Fruit fly (Drosophila melanogaster): ENCODE results near the gene Ork1.
A peak's percentile ranks its signal among the peaks of the same experiment; 100 is the strongest.

Ork1 gene

dm6 chrX:10927110-10927509 lies 36.1 kb upstream of the Ork1 start, which contains the start of gene CG2145 (continued):
- no peak for TF ChIP-seq Ets97D (GFP tag; optimal IDR thresholded peaks at IDR 0.05)
- no peak for TF ChIP-seq D19B (GFP tag; optimal IDR thresholded peaks at IDR 0.05)
- TF ChIP-seq Side (GFP tag; optimal IDR thresholded peaks at IDR 0.05), result no peak
- TF ChIP-seq CG10654 (GFP tag; optimal IDR thresholded peaks at IDR 0.05), result no peak
- peak in 1 of 2 experiments; percentile 21 for TF ChIP-seq Pdp1 (GFP tag; optimal IDR thresholded peaks at IDR 0.05)
- no peak for TF ChIP-seq ftz-f1 (GFP tag; optimal IDR thresholded peaks at IDR 0.05)
- TF ChIP-seq pho (GFP tag; optimal IDR thresholded peaks at IDR 0.05), result no peak
- no peak for TF ChIP-seq Nf-YB (GFP tag; optimal IDR thresholded peaks at IDR 0.05)
- TF ChIP-seq trh (GFP tag; optimal IDR thresholded peaks at IDR 0.05), result no peak
- TF ChIP-seq zfh1 (GFP tag; IDR thresholded peaks at IDR 0.05), result no peak
- TF ChIP-seq Hsf (GFP tag; optimal IDR thresholded peaks at IDR 0.05), result no peak
- TF ChIP-seq CG8359 (GFP tag; optimal IDR thresholded peaks at IDR 0.05; ENCODE audit: borderline replicate concordance), result no peak
- TF ChIP-seq CG2116 (GFP tag; optimal IDR thresholded peaks at IDR 0.05), result no peak
- TF ChIP-seq CkIIα-i1 (GFP tag; IDR thresholded peaks at IDR 0.05), result no peak
- no peak for TF ChIP-seq sug (tag; optimal IDR thresholded peaks at IDR 0.05)
- no peak for TF ChIP-seq CG17385 (GFP tag; optimal IDR thresholded peaks at IDR 0.05)
- TF ChIP-seq nmo (GFP tag; optimal IDR thresholded peaks at IDR 0.05), result no peak
- TF ChIP-seq CG14965 (GFP tag; optimal IDR thresholded peaks at IDR 0.05; ENCODE audit: borderline replicate concordance), result no peak
- TF ChIP-seq CG34376 (GFP tag; optimal IDR thresholded peaks at IDR 0.05), result peak; percentile 26
- peak; percentile 18 for TF ChIP-seq corto (GFP tag; optimal IDR thresholded peaks at IDR 0.05)
- TF ChIP-seq Poxn (GFP tag; IDR thresholded peaks at IDR 0.05), result no peak
- no peak for TF ChIP-seq CG10565 (GFP tag; optimal IDR thresholded peaks at IDR 0.05)
- no peak for TF ChIP-seq CG3726 (GFP tag; IDR thresholded peaks at IDR 0.05)
- TF ChIP-seq Lpt (GFP tag; optimal IDR thresholded peaks at IDR 0.05), result no peak
- TF ChIP-seq CG13894 (tag; optimal IDR thresholded peaks at IDR 0.05), result no peak
- no peak for TF ChIP-seq CG15269 (tag; optimal IDR thresholded peaks at IDR 0.05)
- no peak for TF ChIP-seq CG30020 (tag; optimal IDR thresholded peaks at IDR 0.05)
- no peak for TF ChIP-seq CG4282 (GFP tag; optimal IDR thresholded peaks at IDR 0.05)
- peak; percentile 18 for TF ChIP-seq run (tag; optimal IDR thresholded peaks at IDR 0.05)
- no peak for TF ChIP-seq mam (GFP tag; optimal IDR thresholded peaks at IDR 0.05)
- TF ChIP-seq CG17802 (tag; optimal IDR thresholded peaks at IDR 0.05), result no peak
- no peak for TF ChIP-seq CG8290 (GFP tag; optimal IDR thresholded peaks at IDR 0.05)
- peak in 1 of 2 experiments; percentile 20 for TF ChIP-seq CG8290 (tag; optimal IDR thresholded peaks at IDR 0.05)
- no peak for TF ChIP-seq sqz (GFP tag; optimal IDR thresholded peaks at IDR 0.05)
- no peak for TF ChIP-seq cwo (GFP tag; optimal IDR thresholded peaks at IDR 0.05)
- no peak for TF ChIP-seq gt (GFP tag; IDR thresholded peaks at IDR 0.05)
- peak; percentile 48 for TF ChIP-seq nom (GFP tag; optimal IDR thresholded peaks at IDR 0.05)
- no peak for TF ChIP-seq HLH3B (GFP tag; IDR thresholded peaks at IDR 0.05)
- peak; percentile 4 for TF ChIP-seq Sox102F (GFP tag; optimal IDR thresholded peaks at IDR 0.05)
- no peak for TF ChIP-seq en (GFP tag; optimal IDR thresholded peaks at IDR 0.05)
- no peak for TF ChIP-seq dpn (GFP tag; optimal IDR thresholded peaks at IDR 0.05)
- peak; percentile 37 for TF ChIP-seq gem (tag; optimal IDR thresholded peaks at IDR 0.05)
- TF ChIP-seq NfI (GFP tag; optimal IDR thresholded peaks at IDR 0.05), result no peak
- TF ChIP-seq CHES-1-like (GFP tag; optimal IDR thresholded peaks at IDR 0.05), result no peak
- TF ChIP-seq otp (GFP tag; IDR thresholded peaks at IDR 0.05), result peak; percentile 8; the same call in 1 of the 3 replicates
- TF ChIP-seq lbe (GFP tag; optimal IDR thresholded peaks at IDR 0.05), result peak; percentile 79
- TF ChIP-seq dysf (GFP tag; IDR thresholded peaks at IDR 0.05), result no peak
- TF ChIP-seq dmrt11E (tag; optimal IDR thresholded peaks at IDR 0.05), result no peak
- TF ChIP-seq ranshi (GFP tag; IDR thresholded peaks at IDR 0.05), result no peak
- TF ChIP-seq CG2712 (tag; optimal IDR thresholded peaks at IDR 0.05), result peak; percentile 38
- TF ChIP-seq dimm (GFP tag; IDR thresholded peaks at IDR 0.05), result no peak
- TF ChIP-seq onecut (GFP tag; IDR thresholded peaks at IDR 0.05), result no peak

Measured in whole organism, embryonic.